Fruit fly (Drosophila melanogaster): Measurements from ENCODE around the gene Kcmf1.

- TF ChIP-seq CG8478 (optimal IDR thresholded peaks at IDR 0.05) (no peak), CTCF (optimal IDR thresholded peaks at IDR 0.05) (no peak)
Observed at dm6 chr3R:9027082-9027481, 12.4 kb upstream of the Kcmf1 start.

Data from S2 (cell line).